Worm (Caenorhabditis elegans) whole organism, L4 larva: ENCODE measurements around the gene F11C1.1.

Source experiments
- D1046.2 ChIP-seq: fragments of 200-800 bp; sonication (Bioruptor generic); IDR thresholded peaks from 2 replicates; pipeline ENCODE4 v1.3.6; 2022; ENCODE audit warnings: missing genetic modification characterization, missing compliant biosample characterization
- F10B5.3 ChIP-seq: sonication (generic microtip); optimal IDR thresholded peaks from 2 replicates; lab custom pipeline; 2016; ENCODE audit warnings: mild to moderate bottlenecking, missing genetic modification characterization, missing compliant biosample characterization
- F49E8.2 ChIP-seq: sonication (generic microtip); optimal IDR thresholded peaks from 2 replicates; lab custom pipeline; 2016; ENCODE audit warnings: missing compliant biosample characterization, mild to moderate bottlenecking, missing genetic modification characterization, borderline replicate concordance
- T26A8.4 ChIP-seq: fragments of 200-800 bp; sonication (Bioruptor generic); IDR thresholded peaks from 2 replicates; pipeline ENCODE4 v1.3.6; 2022; ENCODE audit warnings: missing genetic modification characterization, missing compliant biosample characterization
- Y105C5A.15 ChIP-seq: fragments of 200-800 bp; sonication (Bioruptor generic); IDR thresholded peaks from 2 replicates; pipeline ENCODE4 v1.3.6; 2022; ENCODE audit warnings: missing genetic modification characterization, missing compliant biosample characterization
- Y48G9A.11 ChIP-seq: fragments of 200-800 bp; sonication (Bioruptor generic); IDR thresholded peaks from 2 replicates; pipeline ENCODE4 v1.3.6; 2022; ENCODE audit warnings: missing genetic modification reagents, missing genetic modification characterization, missing compliant biosample characterization
- Y75B8A.6 ChIP-seq: fragments of 200-800 bp; sonication (Bioruptor generic); IDR thresholded peaks from 2 replicates; pipeline ENCODE4 v1.3.6; 2022; ENCODE audit warnings: missing genetic modification reagents, missing genetic modification characterization, missing compliant biosample characterization
- ZK337.2 ChIP-seq: fragments of 200-800 bp; sonication (Bioruptor generic); IDR thresholded peaks from 2 replicates; pipeline ENCODE4 v1.3.6; 2022; ENCODE audit warnings: missing genetic modification reagents, missing genetic modification characterization, missing compliant biosample characterization
- attf-4 ChIP-seq: sonication (generic microtip); optimal IDR thresholded peaks from 3 replicates; lab custom pipeline; 2017; ENCODE audit warnings: missing biosample characterization, missing genetic modification characterization
- ceh-28 ChIP-seq: fragments of 150-350 bp; optimal IDR thresholded peaks from 2 replicates; lab custom pipeline; 2014; ENCODE audit warnings: missing biosample characterization, missing genetic modification reagents, missing genetic modification characterization
- ceh-82 ChIP-seq: sonication (generic microtip); optimal IDR thresholded peaks from 2 replicates; lab custom pipeline; 2017; ENCODE audit warnings: missing biosample characterization, missing genetic modification characterization
- cey-2 ChIP-seq: sonication (generic microtip); optimal IDR thresholded peaks from 3 replicates; lab custom pipeline; 2017; ENCODE audit warnings: missing genetic modification characterization, mild to moderate bottlenecking, missing compliant biosample characterization, antibody characterized with exemption, borderline replicate concordance; ENCODE audit not compliant: insufficient read depth
- ctbp-1 ChIP-seq: fragments of 200-800 bp; sonication (Bioruptor generic); IDR thresholded peaks from 2 replicates; pipeline ENCODE4 v1.3.6; 2022; ENCODE audit warnings: missing genetic modification reagents, missing genetic modification characterization, missing compliant biosample characterization
- daf-16 ChIP-seq, 3 experiments: sonication (generic microtip); optimal IDR thresholded peaks; 2 replicates each; lab custom pipeline; 2016 to 2017; ENCODE audit warnings: missing genetic modification characterization in 3 of 3, missing genetic modification reagents in 3 of 3, mild to moderate bottlenecking in 2 of 3, missing compliant biosample characterization in 2 of 3, missing biosample characterization in 1 of 3, moderate library complexity in 1 of 3
- daf-19 ChIP-seq: fragments of 200-800 bp; sonication (Bioruptor generic); conservative IDR thresholded peaks from 2 replicates; pipeline ENCODE4 v1.3.6; 2022; ENCODE audit warnings: missing genetic modification characterization, missing compliant biosample characterization
- daf-8 ChIP-seq: fragments of 200-800 bp; sonication (Bioruptor generic); IDR thresholded peaks from 2 replicates; pipeline ENCODE4 v1.3.6; 2022; ENCODE audit warnings: missing genetic modification characterization, missing compliant biosample characterization
- dmd-6 ChIP-seq: fragments of 200-800 bp; sonication (Bioruptor generic); IDR thresholded peaks from 2 replicates; pipeline ENCODE4 v1.3.6; 2022; ENCODE audit warnings: missing genetic modification reagents, missing genetic modification characterization, missing compliant biosample characterization
- dpl-1 ChIP-seq: fragments of 150-350 bp; optimal IDR thresholded peaks from 2 replicates; lab custom pipeline; 2014; ENCODE audit warnings: missing biosample characterization, missing genetic modification reagents, missing genetic modification characterization
- duxl-1 ChIP-seq: sonication (generic microtip); optimal IDR thresholded peaks from 2 replicates; lab custom pipeline; 2016; ENCODE audit warnings: mild to moderate bottlenecking, missing genetic modification characterization, moderate library complexity, missing compliant biosample characterization; ENCODE audit not compliant: poor library complexity
- dve-1 ChIP-seq: sonication (generic microtip); optimal IDR thresholded peaks from 2 replicates; lab custom pipeline; 2017; ENCODE audit warnings: antibody characterized with exemption, mild to moderate bottlenecking, missing genetic modification characterization, missing compliant biosample characterization; ENCODE audit not compliant: insufficient read depth
- gei-8 ChIP-seq: fragments of 200-800 bp; sonication (Bioruptor generic); optimal IDR thresholded peaks from 2 replicates; lab custom pipeline; 2018; ENCODE audit warnings: mild to moderate bottlenecking, missing genetic modification characterization, missing compliant biosample characterization
- hif-1 ChIP-seq, 2 experiments: sonication (generic microtip); optimal IDR thresholded peaks; 2 replicates each; lab custom pipeline; 2016 to 2017; ENCODE audit warnings: missing compliant biosample characterization in 2 of 2, missing genetic modification characterization in 2 of 2, missing genetic modification reagents in 2 of 2, missing genotype in 2 of 2, mild to moderate bottlenecking in 1 of 2
- hlh-11 ChIP-seq: fragments of 200-800 bp; sonication (Bioruptor generic); optimal IDR thresholded peaks from 2 replicates; lab custom pipeline; 2018; ENCODE audit warnings: mild to moderate bottlenecking, missing genetic modification characterization, missing compliant biosample characterization
- lin-13 ChIP-seq: fragments of 150-350 bp; optimal IDR thresholded peaks from 2 replicates; lab custom pipeline; 2014; ENCODE audit warnings: missing biosample characterization, missing genetic modification reagents, missing genetic modification characterization
- lin-29 ChIP-seq: fragments of 200-800 bp; sonication (Bioruptor generic); IDR thresholded peaks from 2 replicates; pipeline ENCODE4 v1.3.6; 2022; ENCODE audit warnings: missing genetic modification reagents, missing genetic modification characterization, missing compliant biosample characterization
- lir-3 ChIP-seq: sonication (generic microtip); optimal IDR thresholded peaks from 2 replicates; lab custom pipeline; 2016; ENCODE audit warnings: mild to moderate bottlenecking, missing genetic modification characterization, missing compliant biosample characterization
- lsy-2 ChIP-seq, 2 experiments: fragments of 150-350 bp in 1 of 2; sonication (generic microtip) in 1 of 2; optimal IDR thresholded peaks; 2 replicates each; lab custom pipeline; 2014 to 2017; ENCODE audit warnings: missing biosample characterization in 2 of 2, missing genetic modification characterization in 2 of 2
- madf-9 ChIP-seq: fragments of 200-800 bp; sonication (Bioruptor generic); conservative IDR thresholded peaks from 2 replicates; pipeline ENCODE4 v1.3.6; 2022; ENCODE audit warnings: missing genetic modification reagents, missing genetic modification characterization, missing compliant biosample characterization
- mep-1 ChIP-seq: fragments of 150-350 bp; sonication (generic microtip); optimal IDR thresholded peaks from 3 replicates; lab custom pipeline; 2014; ENCODE audit warnings: missing biosample characterization, missing genetic modification characterization
- mxl-2 ChIP-seq: fragments of 200-800 bp; sonication (Bioruptor generic); conservative IDR thresholded peaks from 2 replicates; pipeline ENCODE4 v1.3.6; 2022; ENCODE audit warnings: missing genetic modification reagents, missing genetic modification characterization, missing compliant biosample characterization
- mxl-3 ChIP-seq: fragments of 200-800 bp; sonication (Bioruptor generic); optimal IDR thresholded peaks from 2 replicates; lab custom pipeline; 2018; ENCODE audit warnings: mild to moderate bottlenecking, missing genetic modification characterization, missing compliant biosample characterization
- nhr-10 ChIP-seq: fragments of 150-350 bp; optimal IDR thresholded peaks from 2 replicates; lab custom pipeline; 2014; ENCODE audit warnings: missing biosample characterization, missing genetic modification characterization
- nhr-11 ChIP-seq: fragments of 150-350 bp; optimal IDR thresholded peaks from 2 replicates; lab custom pipeline; 2014; ENCODE audit warnings: missing biosample characterization, missing genetic modification characterization
- nhr-111 ChIP-seq: fragments of 200-800 bp; sonication (Bioruptor generic); optimal IDR thresholded peaks from 2 replicates; lab custom pipeline; 2018; ENCODE audit warnings: mild to moderate bottlenecking, missing genetic modification characterization, missing compliant biosample characterization
- nhr-237 ChIP-seq: sonication (generic microtip); optimal IDR thresholded peaks from 2 replicates; lab custom pipeline; 2017; ENCODE audit warnings: missing biosample characterization, missing genetic modification characterization
- nhr-25 ChIP-seq: sonication (generic microtip); optimal IDR thresholded peaks from 2 replicates; lab custom pipeline; 2017; ENCODE audit warnings: missing genetic modification characterization, mild to moderate bottlenecking, missing compliant biosample characterization, antibody characterized with exemption, moderate library complexity, borderline replicate concordance; ENCODE audit not compliant: insufficient read depth
- nhr-28 ChIP-seq: fragments of 150-350 bp; optimal IDR thresholded peaks from 2 replicates; lab custom pipeline; 2014; ENCODE audit warnings: missing biosample characterization, missing genetic modification characterization
- nhr-6 ChIP-seq: fragments of 150-350 bp; optimal IDR thresholded peaks from 2 replicates; lab custom pipeline; 2014; ENCODE audit warnings: missing biosample characterization, missing genetic modification characterization
- php-3 ChIP-seq: fragments of 200-800 bp; sonication (Bioruptor generic); IDR thresholded peaks from 2 replicates; pipeline ENCODE4 v1.3.6; 2022; ENCODE audit warnings: missing genetic modification reagents, missing genetic modification characterization, missing compliant biosample characterization
- pqm-1 ChIP-seq: sonication (generic microtip); optimal IDR thresholded peaks from 2 replicates; lab custom pipeline; 2017; ENCODE audit warnings: missing biosample characterization, missing genetic modification characterization
- saeg-2 ChIP-seq: fragments of 200-800 bp; sonication (Bioruptor generic); IDR thresholded peaks from 2 replicates; pipeline ENCODE4 v1.3.6; 2022; ENCODE audit warnings: missing genetic modification reagents, missing genetic modification characterization, missing compliant biosample characterization
- snpc-1.2 ChIP-seq: fragments of 200-800 bp; sonication (Bioruptor generic); IDR thresholded peaks from 2 replicates; pipeline ENCODE4 v1.3.6; 2022; ENCODE audit warnings: missing genetic modification reagents, missing genetic modification characterization, missing compliant biosample characterization
- spr-3 ChIP-seq: fragments of 200-800 bp; sonication (Bioruptor generic); optimal IDR thresholded peaks from 2 replicates; lab custom pipeline; 2018; ENCODE audit warnings: mild to moderate bottlenecking, missing genetic modification characterization, missing compliant biosample characterization
- tra-1 ChIP-seq: fragments of 200-800 bp; sonication (Bioruptor generic); IDR thresholded peaks from 2 replicates; pipeline ENCODE4 v1.3.6; 2022; ENCODE audit warnings: missing genetic modification reagents, missing genetic modification characterization, missing compliant biosample characterization
- vab-7 ChIP-seq: fragments of 200-800 bp; sonication (Bioruptor generic); IDR thresholded peaks from 2 replicates; pipeline ENCODE4 v1.3.6; 2022; ENCODE audit warnings: missing genetic modification reagents, missing genetic modification characterization, missing compliant biosample characterization
- zag-1 ChIP-seq: fragments of 150-350 bp; optimal IDR thresholded peaks from 2 replicates; lab custom pipeline; 2014; ENCODE audit warnings: missing biosample characterization, missing genetic modification characterization
- zip-2 ChIP-seq: fragments of 150-350 bp; optimal IDR thresholded peaks from 2 replicates; lab custom pipeline; 2014; ENCODE audit warnings: missing biosample characterization, missing genetic modification characterization
- ztf-11 ChIP-seq: fragments of 150-350 bp; optimal IDR thresholded peaks from 2 replicates; lab custom pipeline; 2014; ENCODE audit warnings: missing biosample characterization, missing genetic modification characterization

Gene F11C1.1

DNA sequence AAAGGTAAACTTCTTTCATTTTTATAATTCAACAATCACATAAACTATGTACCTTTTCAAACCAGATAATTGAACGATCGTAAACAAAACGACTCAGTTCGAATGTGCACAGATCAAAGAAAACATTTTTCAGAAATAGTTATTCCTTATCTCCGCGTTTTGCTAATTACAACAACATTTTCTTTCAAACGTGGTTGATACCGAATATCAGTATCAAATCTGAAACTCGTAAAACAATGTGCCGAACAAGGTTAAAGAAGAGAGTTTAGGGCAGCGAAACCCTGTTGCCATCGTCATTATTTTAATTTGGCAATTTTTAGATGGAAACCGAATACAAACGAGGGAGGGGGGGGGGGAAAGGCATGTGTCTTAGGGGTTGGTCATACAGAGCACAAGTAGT lies 9.0 kb downstream of the F11C1.1 start, which contains the start of gene scav-4:
TSS of gene scav-4 (plus strand) at position 383 of the 400 bp plus-strand sequence.
- TF ChIP-seq lin-29 (GFP tag; lab: Robert Waterston, UW) (no peak), spr-3 (no peak), nhr-28 (peak; percentile 56), nhr-6 (no peak), mxl-3 (peak; percentile 34), daf-16 (GFP tag; optimal IDR thresholded peaks at IDR 0.05; lab: Kevin White, UChicago) (no peak), daf-16 (tag; optimal IDR thresholded peaks at IDR 0.05; lab: Kevin White, UChicago) (peak; percentile 94), ctbp-1 (no peak), F49E8.2 (tag; lab: Kevin White, UChicago) (no peak), pqm-1 (tag; lab: Kevin White, UChicago) (peak; percentile 31), dve-1 (tag; lab: Kevin White, UChicago) (peak; percentile 6), ztf-11 (no peak), dmd-6 (GFP tag; lab: Robert Waterston, UW) (peak; percentile 46), lin-13 (GFP tag; lab: Kevin White, UChicago) (no peak), snpc-1.2 (GFP tag; lab: Robert Waterston, UW) (no peak), php-3 (GFP tag; lab: Robert Waterston, UW) (peak; percentile 53; the same call in 1 of the 2 replicates), hlh-11 (tag; lab: Kevin White, UChicago) (peak; percentile 49), nhr-25 (tag; lab: Kevin White, UChicago) (no peak)

DNA sequence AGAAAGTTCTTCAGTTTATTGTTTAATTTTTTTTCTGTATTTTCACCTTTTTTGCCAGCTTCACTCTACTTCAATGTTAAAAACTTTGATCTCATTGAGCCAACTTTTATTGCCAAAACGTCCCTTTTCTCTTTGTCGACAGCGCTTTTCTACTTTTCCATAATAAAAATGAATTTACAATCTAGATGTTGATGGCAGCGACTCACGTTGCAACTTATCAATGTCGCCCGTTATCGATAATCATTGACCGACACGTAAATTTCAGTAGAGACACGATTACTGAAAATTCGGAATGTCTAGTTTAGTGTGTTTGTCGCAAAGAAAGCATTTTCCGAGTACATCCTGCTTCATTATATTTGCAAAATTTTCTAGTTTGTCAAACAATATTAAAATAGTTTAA lies 10.6 kb downstream of the F11C1.1 start:
- TF ChIP-seq lsy-2 (tag; optimal IDR thresholded peaks at IDR 0.05; lab: Kevin White, UChicago), result no peak
- no peak for TF ChIP-seq nhr-11 (tag; lab: Kevin White, UChicago)
- TF ChIP-seq mxl-2 (GFP tag; lab: Robert Waterston, UW), result no peak
- no peak for TF ChIP-seq lin-13 (GFP tag; lab: Kevin White, UChicago)
- no peak for TF ChIP-seq daf-8
- no peak for TF ChIP-seq hif-1 (tag; optimal IDR thresholded peaks at IDR 0.05; lab: Kevin White, UChicago)
- no peak for TF ChIP-seq nhr-10
- TF ChIP-seq Y75B8A.6 (GFP tag; lab: Robert Waterston, UW), result no peak
- TF ChIP-seq ceh-28 (tag; lab: Kevin White, UChicago), result no peak
- no peak for TF ChIP-seq zip-2 (tag; lab: Kevin White, UChicago)
- no peak for TF ChIP-seq attf-4 (tag; lab: Kevin White, UChicago)
- TF ChIP-seq nhr-28, result peak; percentile 2
- TF ChIP-seq ceh-82 (tag; lab: Kevin White, UChicago), result no peak
- TF ChIP-seq dmd-6 (GFP tag; lab: Robert Waterston, UW), result peak; percentile 47
- TF ChIP-seq daf-16 (GFP tag; optimal IDR thresholded peaks at IDR 0.05; lab: Kevin White, UChicago), result no peak
- TF ChIP-seq daf-16 (tag; optimal IDR thresholded peaks at IDR 0.05; lab: Kevin White, UChicago), result peak; percentile 56
- no peak for TF ChIP-seq Y105C5A.15
- no peak for TF ChIP-seq daf-19 (GFP tag; lab: Robert Waterston, UW)
- no peak for TF ChIP-seq nhr-111 (GFP tag; lab: Kevin White, UChicago)
- no peak for TF ChIP-seq dpl-1
- no peak for TF ChIP-seq F10B5.3 (tag; lab: Kevin White, UChicago)
- TF ChIP-seq saeg-2 (GFP tag; lab: Robert Waterston, UW), result no peak
- no peak for TF ChIP-seq cey-2 (tag; lab: Kevin White, UChicago)
- no peak for TF ChIP-seq nhr-237 (tag; lab: Kevin White, UChicago)
- no peak for TF ChIP-seq T26A8.4 (GFP tag; lab: Robert Waterston, UW)
- TF ChIP-seq nhr-6, result no peak
- no peak for TF ChIP-seq vab-7
- TF ChIP-seq pqm-1 (tag; lab: Kevin White, UChicago), result peak; percentile 77
- no peak for TF ChIP-seq ZK337.2 (GFP tag; lab: Robert Waterston, UW)
- TF ChIP-seq duxl-1 (tag; lab: Kevin White, UChicago), result no peak
- no peak for TF ChIP-seq gei-8 (GFP tag; lab: Kevin White, UChicago)
- peak; percentile 36 for TF ChIP-seq mxl-3
- TF ChIP-seq zag-1, result no peak
- TF ChIP-seq D1046.2 (GFP tag; lab: Robert Waterston, UW), result no peak
- no peak for TF ChIP-seq Y48G9A.11 (GFP tag; lab: Robert Waterston, UW)
- TF ChIP-seq ztf-11, result no peak
- TF ChIP-seq madf-9, result no peak
- no peak for TF ChIP-seq lir-3 (tag; lab: Kevin White, UChicago)
- no peak for TF ChIP-seq tra-1
- no peak for TF ChIP-seq mep-1 (tag; lab: Kevin White, UChicago)
